Worm (Caenorhabditis elegans) whole organism, late embryonic: Measurements from ENCODE around the gene fbxa-174.

ENCODE experiments used
- C08G9.2 ChIP-seq: sonication (generic microtip); optimal IDR thresholded peaks from 2 replicates; lab custom pipeline; 2016; ENCODE audit warnings: mild to moderate bottlenecking, missing genetic modification characterization, moderate library complexity, missing compliant biosample characterization
- C38D4.7 ChIP-seq: fragments of 200-800 bp; sonication (Bioruptor generic); optimal IDR thresholded peaks from 2 replicates; lab custom pipeline; 2018; ENCODE audit warnings: mild to moderate bottlenecking, missing genetic modification characterization, moderate library complexity, missing compliant biosample characterization
- K02D7.2 ChIP-seq: sonication (generic microtip); optimal IDR thresholded peaks from 2 replicates; lab custom pipeline; 2017; ENCODE audit warnings: mild to moderate bottlenecking, missing genetic modification characterization, missing compliant biosample characterization
- K09A11.1 ChIP-seq: sonication (generic microtip); optimal IDR thresholded peaks from 2 replicates; lab custom pipeline; 2017; ENCODE audit warnings: antibody characterized with exemption, mild to moderate bottlenecking, missing genetic modification characterization, missing compliant biosample characterization; ENCODE audit not compliant: insufficient read depth
- T23F11.4 ChIP-seq: fragments of 200-800 bp; sonication (Bioruptor generic); optimal IDR thresholded peaks from 2 replicates; lab custom pipeline; 2018; ENCODE audit warnings: mild to moderate bottlenecking, missing genetic modification characterization, missing compliant biosample characterization
- ceh-18 ChIP-seq: sonication (generic microtip); optimal IDR thresholded peaks from 2 replicates; lab custom pipeline; 2016; ENCODE audit warnings: missing genetic modification characterization, missing compliant biosample characterization
- ceh-2 ChIP-seq: sonication (generic microtip); optimal IDR thresholded peaks from 2 replicates; lab custom pipeline; 2016; ENCODE audit warnings: missing genotype, missing genetic modification characterization, missing compliant biosample characterization
- ceh-22 ChIP-seq: sonication (generic microtip); optimal IDR thresholded peaks from 2 replicates; lab custom pipeline; 2017; ENCODE audit warnings: missing biosample characterization, missing genetic modification characterization
- ceh-24 ChIP-seq: sonication (generic microtip); optimal IDR thresholded peaks from 2 replicates; lab custom pipeline; 2016; ENCODE audit warnings: mild to moderate bottlenecking, missing genetic modification characterization, missing compliant biosample characterization
- ceh-30 ChIP-seq: fragments of 150-350 bp; optimal IDR thresholded peaks from 2 replicates; lab custom pipeline; 2014; ENCODE audit warnings: missing biosample characterization, missing genetic modification characterization
- ceh-31 ChIP-seq: sonication (generic microtip); optimal IDR thresholded peaks from 2 replicates; lab custom pipeline; 2016; ENCODE audit warnings: missing genetic modification characterization, missing compliant biosample characterization
- ceh-6 ChIP-seq: fragments of 200-800 bp; sonication (Bioruptor generic); optimal IDR thresholded peaks from 2 replicates; lab custom pipeline; 2018; ENCODE audit warnings: mild to moderate bottlenecking, missing genetic modification characterization, missing compliant biosample characterization
- ceh-9 ChIP-seq: sonication (generic microtip); optimal IDR thresholded peaks from 2 replicates; lab custom pipeline; 2016; ENCODE audit warnings: mild to moderate bottlenecking, missing genetic modification characterization, inconsistent platforms, missing compliant biosample characterization
- che-1 ChIP-seq: sonication (generic microtip); optimal IDR thresholded peaks from 2 replicates; lab custom pipeline; 2016; ENCODE audit warnings: mild to moderate bottlenecking, missing genetic modification characterization, missing compliant biosample characterization
- dmd-4 ChIP-seq: sonication (generic microtip); optimal IDR thresholded peaks from 2 replicates; lab custom pipeline; 2016; ENCODE audit warnings: borderline replicate concordance, missing genetic modification characterization, missing compliant biosample characterization
- eyg-1 ChIP-seq: sonication (generic microtip); optimal IDR thresholded peaks from 2 replicates; lab custom pipeline; 2016; ENCODE audit warnings: missing genotype, missing genetic modification characterization, missing compliant biosample characterization
- gmeb-2 ChIP-seq: sonication (generic microtip); optimal IDR thresholded peaks from 2 replicates; lab custom pipeline; 2016; ENCODE audit warnings: missing genetic modification characterization, inconsistent platforms, missing compliant biosample characterization
- hlh-15 ChIP-seq: sonication (generic microtip); optimal IDR thresholded peaks from 2 replicates; lab custom pipeline; 2016; ENCODE audit warnings: missing genetic modification characterization, missing compliant biosample characterization
- hlh-30 ChIP-seq: sonication (generic microtip); optimal IDR thresholded peaks from 2 replicates; lab custom pipeline; 2017; ENCODE audit warnings: antibody characterized with exemption, missing genetic modification characterization, missing compliant biosample characterization; ENCODE audit not compliant: insufficient read depth
- hlh-6 ChIP-seq: sonication (generic microtip); optimal IDR thresholded peaks from 2 replicates; lab custom pipeline; 2016; ENCODE audit warnings: missing genotype, missing genetic modification characterization, missing compliant biosample characterization
- mec-3 ChIP-seq: sonication (generic microtip); optimal IDR thresholded peaks from 2 replicates; lab custom pipeline; 2016; ENCODE audit warnings: borderline replicate concordance, missing genetic modification characterization, missing compliant biosample characterization
- nhr-11 ChIP-seq: fragments of 150-350 bp; optimal IDR thresholded peaks from 2 replicates; lab custom pipeline; 2014; ENCODE audit warnings: missing biosample characterization, missing genetic modification characterization
- nhr-232 ChIP-seq: sonication (generic microtip); optimal IDR thresholded peaks from 2 replicates; lab custom pipeline; 2016; ENCODE audit warnings: missing genetic modification characterization, missing compliant biosample characterization
- pag-3 ChIP-seq: sonication (generic microtip); optimal IDR thresholded peaks from 2 replicates; lab custom pipeline; 2016; ENCODE audit warnings: missing compliant biosample characterization, missing genetic modification characterization, borderline replicate concordance
- pat-9 ChIP-seq: fragments of 200-800 bp; sonication (Bioruptor generic); optimal IDR thresholded peaks from 2 replicates; lab custom pipeline; 2018; ENCODE audit warnings: mild to moderate bottlenecking, missing genetic modification characterization, moderate library complexity, missing compliant biosample characterization
- pax-1 ChIP-seq: fragments of 150-350 bp; optimal IDR thresholded peaks from 2 replicates; lab custom pipeline; 2014; ENCODE audit warnings: missing biosample characterization, missing genetic modification characterization
- pha-4 ChIP-seq: fragments of 150-350 bp; optimal IDR thresholded peaks from 2 replicates; lab custom pipeline; 2018; ENCODE audit warnings: missing biosample characterization, missing genetic modification reagents, missing genetic modification characterization
- pqm-1 ChIP-seq: sonication (generic microtip); optimal IDR thresholded peaks from 2 replicates; lab custom pipeline; 2016; ENCODE audit warnings: missing genetic modification characterization, missing compliant biosample characterization
- ref-2 ChIP-seq: sonication (generic microtip); optimal IDR thresholded peaks from 2 replicates; lab custom pipeline; 2016; ENCODE audit warnings: missing genetic modification characterization, missing compliant biosample characterization
- rnt-1 ChIP-seq: sonication (generic microtip); optimal IDR thresholded peaks from 2 replicates; lab custom pipeline; 2016; ENCODE audit warnings: missing genetic modification characterization, missing compliant biosample characterization
- sox-2 ChIP-seq: fragments of 200-800 bp; sonication (Bioruptor generic); IDR thresholded peaks from 2 replicates; pipeline ENCODE4 v1.3.6; 2022; ENCODE audit warnings: missing genetic modification reagents, missing genetic modification characterization, missing compliant biosample characterization
- syd-9 ChIP-seq: sonication (generic microtip); optimal IDR thresholded peaks from 2 replicates; lab custom pipeline; 2016; ENCODE audit warnings: mild to moderate bottlenecking, missing genetic modification characterization, moderate library complexity, missing compliant biosample characterization
- ttx-3 ChIP-seq: sonication (generic microtip); optimal IDR thresholded peaks from 2 replicates; lab custom pipeline; 2016; ENCODE audit warnings: missing genetic modification reagents, missing genetic modification characterization, missing compliant biosample characterization
- unc-3 ChIP-seq, 2 experiments: fragments of 200-800 bp in 1 of 2; sonication (Bioruptor generic) in 1 of 2; sonication (generic microtip) in 1 of 2; conservative IDR thresholded peaks in 1 of 2; optimal IDR thresholded peaks in 1 of 2; 2 replicates each; pipeline versions ENCODE4 v1.3.6 to Lab custom; 2016 to 2022; ENCODE audit warnings: missing compliant biosample characterization in 2 of 2, missing genetic modification characterization in 2 of 2, missing genetic modification reagents in 1 of 2
- unc-86 ChIP-seq: sonication (generic microtip); optimal IDR thresholded peaks from 2 replicates; lab custom pipeline; 2016; ENCODE audit warnings: missing genetic modification characterization, missing compliant biosample characterization
- zip-5 ChIP-seq: sonication (generic microtip); optimal IDR thresholded peaks from 2 replicates; lab custom pipeline; 2016; ENCODE audit warnings: missing genetic modification characterization, missing compliant biosample characterization

fbxa-174 gene

ce11 chrV:17532686-17533085 lies 25.6 kb downstream of the fbxa-174 start, which contains the start of gene C18D4.3:
Gene C18D4.3, minus strand, starts transcription at chrV:17532786.
- no peak for TF ChIP-seq nhr-11 (tag; lab: Kevin White, UChicago)
- TF ChIP-seq rnt-1 (tag; lab: Kevin White, UChicago) = no peak
- no peak for TF ChIP-seq zip-5 (tag; lab: Kevin White, UChicago)
- TF ChIP-seq ceh-24 (tag; lab: Kevin White, UChicago) = no peak
- no peak for TF ChIP-seq unc-3 (GFP tag; conservative IDR thresholded peaks at IDR 0.05; lab: Robert Waterston, UW)
- no peak for TF ChIP-seq unc-3 (tag; optimal IDR thresholded peaks at IDR 0.05; lab: Kevin White, UChicago)
- TF ChIP-seq eyg-1 (tag; lab: Kevin White, UChicago) = no peak
- TF ChIP-seq C38D4.7 (GFP tag; lab: Kevin White, UChicago) = no peak
- no peak for TF ChIP-seq ceh-31
- TF ChIP-seq pag-3 (tag; lab: Kevin White, UChicago) = no peak
- TF ChIP-seq ttx-3 (tag; lab: Kevin White, UChicago) = no peak
- no peak for TF ChIP-seq sox-2 (GFP tag; lab: Robert Waterston, UW)
- no peak for TF ChIP-seq ceh-6 (GFP tag; lab: Kevin White, UChicago)
- no peak for TF ChIP-seq mec-3 (tag; lab: Kevin White, UChicago)
- TF ChIP-seq ceh-18 (tag; lab: Kevin White, UChicago) = no peak
- no peak for TF ChIP-seq T23F11.4 (GFP tag; lab: Kevin White, UChicago)

ce11 chrV:17531410-17531809 lies 26.9 kb downstream of the fbxa-174 start, which contains the start of gene C18D4.4:
Gene C18D4.4, minus strand, starts transcription at chrV:17531510.
- TF ChIP-seq ceh-9 (no peak), T23F11.4 (GFP tag; lab: Kevin White, UChicago) (no peak), ceh-18 (tag; lab: Kevin White, UChicago) (no peak), ceh-22 (tag; lab: Kevin White, UChicago) (no peak), ceh-30 (no peak), dmd-4 (tag; lab: Kevin White, UChicago) (no peak), pha-4 (no peak), pqm-1 (tag; lab: Kevin White, UChicago) (no peak), hlh-15 (tag; lab: Kevin White, UChicago) (no peak), hlh-30 (tag; lab: Kevin White, UChicago) (no peak)

ce11 chrV:17530486-17530885 lies 27.8 kb downstream of the fbxa-174 start, which contains the start of gene C18D4.12:
Gene C18D4.12, minus strand, starts transcription at chrV:17530586.
- TF ChIP-seq mec-3 (tag; lab: Kevin White, UChicago) (no peak), nhr-232 (tag; lab: Kevin White, UChicago) (no peak), zip-5 (tag; lab: Kevin White, UChicago) (no peak), pqm-1 (tag; lab: Kevin White, UChicago) (no peak), syd-9 (tag; lab: Kevin White, UChicago) (no peak), pat-9 (no peak), ttx-3 (tag; lab: Kevin White, UChicago) (no peak), sox-2 (GFP tag; lab: Robert Waterston, UW) (no peak), che-1 (tag; lab: Kevin White, UChicago) (no peak), gmeb-2 (no peak), ceh-24 (tag; lab: Kevin White, UChicago) (no peak)

ce11 chrV:17527729-17528128 lies 30.5 kb downstream of the fbxa-174 start, which contains the start of gene srz-90:
Gene srz-90, plus strand, starts transcription at chrV:17528029.
- no peak for TF ChIP-seq ceh-22 (tag; lab: Kevin White, UChicago)
- no peak for TF ChIP-seq hlh-6 (tag; lab: Kevin White, UChicago)
- no peak for TF ChIP-seq ceh-18 (tag; lab: Kevin White, UChicago)
- TF ChIP-seq C08G9.2 (tag; lab: Kevin White, UChicago) = no peak
- TF ChIP-seq C38D4.7 (GFP tag; lab: Kevin White, UChicago) = no peak
- TF ChIP-seq dmd-4 (tag; lab: Kevin White, UChicago) = no peak
- no peak for TF ChIP-seq nhr-232 (tag; lab: Kevin White, UChicago)
- TF ChIP-seq pax-1 (tag; lab: Kevin White, UChicago) = no peak
- no peak for TF ChIP-seq unc-3 (GFP tag; conservative IDR thresholded peaks at IDR 0.05; lab: Robert Waterston, UW)
- no peak for TF ChIP-seq unc-3 (tag; optimal IDR thresholded peaks at IDR 0.05; lab: Kevin White, UChicago)
- TF ChIP-seq ref-2 (tag; lab: Kevin White, UChicago) = no peak
- TF ChIP-seq ceh-2 (tag; lab: Kevin White, UChicago) = no peak
- no peak for TF ChIP-seq K09A11.1 (tag; lab: Kevin White, UChicago)
- TF ChIP-seq unc-86 (tag; lab: Kevin White, UChicago) = no peak
- TF ChIP-seq K02D7.2 = no peak
- TF ChIP-seq, all 69 proteins: peak for 0
